Worm (Caenorhabditis elegans) whole organism, young adult: ENCODE measurements around the gene Y69A2AR.28.

Experiments
- B0035.1 ChIP-seq: sonication (generic microtip); optimal IDR thresholded peaks from 2 replicates; lab custom pipeline; 2016; ENCODE audit warnings: missing genetic modification characterization, mild to moderate bottlenecking, missing compliant biosample characterization, missing genotype, missing genetic modification reagents
- C06A6.2 ChIP-seq: fragments of 200-800 bp; sonication (Bioruptor generic); conservative IDR thresholded peaks from 2 replicates; pipeline ENCODE4 v1.3.6; 2022; ENCODE audit warnings: missing genetic modification characterization, missing compliant biosample characterization
- F10E7.11 ChIP-seq: sonication (generic microtip); optimal IDR thresholded peaks from 2 replicates; lab custom pipeline; 2017; ENCODE audit warnings: mild to moderate bottlenecking, missing genetic modification characterization, moderate library complexity, missing compliant biosample characterization
- F22D6.2 ChIP-seq: sonication (generic microtip); optimal IDR thresholded peaks from 2 replicates; lab custom pipeline; 2016; ENCODE audit warnings: mild to moderate bottlenecking, missing genetic modification characterization, missing compliant biosample characterization
- F33H1.4 ChIP-seq: fragments of 200-800 bp; sonication (Bioruptor generic); IDR thresholded peaks from 2 replicates; pipeline ENCODE4 v1.3.6; 2022; ENCODE audit warnings: missing genetic modification reagents, missing genetic modification characterization, missing compliant biosample characterization
- F39B2.1 ChIP-seq: fragments of 200-800 bp; sonication (Bioruptor generic); IDR thresholded peaks from 2 replicates; pipeline ENCODE4 v1.3.6; 2022; ENCODE audit warnings: missing genetic modification reagents, missing genetic modification characterization, missing compliant biosample characterization
- F57C9.4 ChIP-seq: sonication (generic microtip); optimal IDR thresholded peaks from 2 replicates; lab custom pipeline; 2017; ENCODE audit warnings: mild to moderate bottlenecking, missing genetic modification characterization, missing compliant biosample characterization
- T26A5.8 ChIP-seq: sonication (generic microtip); optimal IDR thresholded peaks from 2 replicates; lab custom pipeline; 2016; ENCODE audit warnings: missing genetic modification characterization, missing compliant biosample characterization
- Y79H2A.3 ChIP-seq: fragments of 200-800 bp; sonication (Bioruptor generic); conservative IDR thresholded peaks from 2 replicates; pipeline ENCODE4 v1.3.6; 2022; ENCODE audit warnings: missing genetic modification reagents, missing genetic modification characterization, missing compliant biosample characterization
- ama-1 ChIP-seq, 3 experiments: fragments of 150-350 bp in 1 of 3; sonication (generic microtip) in 2 of 3; optimal IDR thresholded peaks; 2 replicates each; lab custom pipeline; 2014 to 2018; ENCODE audit warnings: missing biosample characterization in 2 of 3, missing genetic modification characterization in 2 of 3, missing genetic modification reagents in 2 of 3
- attf-3 ChIP-seq: fragments of 200-800 bp; sonication (Bioruptor generic); conservative IDR thresholded peaks from 2 replicates; pipeline ENCODE4 v1.3.6; 2022; ENCODE audit warnings: missing genetic modification reagents, missing genetic modification characterization, missing compliant biosample characterization
- bed-1 ChIP-seq: fragments of 200-800 bp; sonication (Bioruptor generic); IDR thresholded peaks from 2 replicates; pipeline ENCODE4 v1.3.6; 2022; ENCODE audit warnings: missing genetic modification reagents, missing genetic modification characterization, missing compliant biosample characterization
- ceh-91 ChIP-seq: fragments of 200-800 bp; sonication (Bioruptor generic); IDR thresholded peaks from 2 replicates; pipeline ENCODE4 v1.3.6; 2022; ENCODE audit warnings: missing genetic modification reagents, missing genetic modification characterization, missing compliant biosample characterization
- dox-1 ChIP-seq: fragments of 200-800 bp; sonication (Bioruptor generic); IDR thresholded peaks from 2 replicates; pipeline ENCODE4 v1.3.6; 2022; ENCODE audit warnings: missing genetic modification reagents, missing genetic modification characterization, missing compliant biosample characterization
- him-1 ChIP-seq: sonication (generic microtip); optimal IDR thresholded peaks from 2 replicates; lab custom pipeline; 2016; ENCODE audit warnings: missing genotype, missing genetic modification reagents, missing genetic modification characterization, missing compliant biosample characterization
- hlh-26 ChIP-seq: fragments of 200-800 bp; sonication (Bioruptor generic); conservative IDR thresholded peaks from 2 replicates; pipeline ENCODE4 v1.3.6; 2022; ENCODE audit warnings: missing genetic modification reagents, missing genetic modification characterization, missing compliant biosample characterization
- hmg-1.2 ChIP-seq: fragments of 200-800 bp; sonication (Bioruptor generic); IDR thresholded peaks from 2 replicates; pipeline ENCODE4 v1.3.6; 2022; ENCODE audit warnings: missing genetic modification reagents, missing genetic modification characterization, missing compliant biosample characterization
- hsf-1 ChIP-seq: fragments of 200-800 bp; sonication (Bioruptor generic); IDR thresholded peaks from 2 replicates; pipeline ENCODE4 v1.3.6; 2022; ENCODE audit warnings: missing genetic modification reagents, missing genetic modification characterization, missing compliant biosample characterization
- let-526 ChIP-seq: fragments of 200-800 bp; sonication (Bioruptor generic); IDR thresholded peaks from 2 replicates; pipeline ENCODE4 v1.3.6; 2022; ENCODE audit warnings: missing genetic modification reagents, missing genetic modification characterization, missing compliant biosample characterization
- lin-26 ChIP-seq: fragments of 200-800 bp; sonication (Bioruptor generic); IDR thresholded peaks from 2 replicates; pipeline ENCODE4 v1.3.6; 2022; ENCODE audit warnings: missing genetic modification reagents, missing genetic modification characterization, missing compliant biosample characterization
- lsl-1 ChIP-seq: fragments of 200-800 bp; sonication (Bioruptor generic); optimal IDR thresholded peaks from 2 replicates; lab custom pipeline; 2018; ENCODE audit warnings: mild to moderate bottlenecking, missing genetic modification characterization, moderate library complexity, missing compliant biosample characterization
- madf-3 ChIP-seq: fragments of 200-800 bp; sonication (Bioruptor generic); IDR thresholded peaks from 2 replicates; pipeline ENCODE4 v1.3.6; 2022; ENCODE audit warnings: missing genetic modification reagents, missing genetic modification characterization, missing compliant biosample characterization
- madf-6 ChIP-seq: fragments of 200-800 bp; sonication (Bioruptor generic); IDR thresholded peaks from 2 replicates; pipeline ENCODE4 v1.3.6; 2022; ENCODE audit warnings: missing genetic modification reagents, missing genetic modification characterization, missing compliant biosample characterization
- madf-8 ChIP-seq: fragments of 200-800 bp; sonication (Bioruptor generic); conservative IDR thresholded peaks from 2 replicates; pipeline ENCODE4 v1.3.6; 2022; ENCODE audit warnings: missing genetic modification reagents, missing genetic modification characterization, missing compliant biosample characterization
- mcd-1 ChIP-seq: fragments of 200-800 bp; sonication (Bioruptor generic); IDR thresholded peaks from 2 replicates; pipeline ENCODE4 v1.3.6; 2022; ENCODE audit warnings: missing genetic modification reagents, missing genetic modification characterization, missing compliant biosample characterization
- mel-28 ChIP-seq: sonication (generic microtip); optimal IDR thresholded peaks from 2 replicates; lab custom pipeline; 2016; ENCODE audit warnings: borderline replicate concordance, mild to moderate bottlenecking, missing genetic modification characterization, missing compliant biosample characterization
- nhr-27 ChIP-seq: fragments of 200-800 bp; sonication (Bioruptor generic); optimal IDR thresholded peaks from 2 replicates; lab custom pipeline; 2018; ENCODE audit warnings: mild to moderate bottlenecking, missing genetic modification characterization, moderate library complexity, missing compliant biosample characterization
- pbrm-1 ChIP-seq: fragments of 200-800 bp; sonication (Bioruptor generic); IDR thresholded peaks from 2 replicates; pipeline ENCODE4 v1.3.6; 2022; ENCODE audit warnings: missing genetic modification reagents, missing genetic modification characterization, missing compliant biosample characterization
- pha-4 ChIP-seq: fragments of 150-350 bp; sonication (generic microtip); optimal IDR thresholded peaks from 2 replicates; lab custom pipeline; 2014; ENCODE audit warnings: missing biosample characterization, missing genetic modification reagents, missing genetic modification characterization
- rcor-1 ChIP-seq: fragments of 200-800 bp; sonication (Bioruptor generic); IDR thresholded peaks from 2 replicates; pipeline ENCODE4 v1.3.6; 2022; ENCODE audit warnings: missing genetic modification reagents, missing genetic modification characterization, missing compliant biosample characterization
- rpc-1 ChIP-seq, 2 experiments: fragments of 150-350 bp in 1 of 2; sonication (generic microtip) in 1 of 2; optimal IDR thresholded peaks; 2 replicates each; lab custom pipeline; 2014 to 2018; ENCODE audit warnings: missing biosample characterization in 1 of 2, missing genetic modification characterization in 1 of 2, missing genetic modification reagents in 1 of 2, missing genotype in 1 of 2
- snpc-1.3 ChIP-seq: sonication (generic microtip); optimal IDR thresholded peaks from 2 replicates; lab custom pipeline; 2017; ENCODE audit warnings: missing genetic modification characterization, mild to moderate bottlenecking, missing compliant biosample characterization, antibody characterized with exemption, moderate library complexity, missing genotype, missing genetic modification reagents; ENCODE audit not compliant: insufficient read depth
- snpc-3.4 ChIP-seq: sonication (generic microtip); optimal IDR thresholded peaks from 2 replicates; lab custom pipeline; 2017; ENCODE audit warnings: missing genetic modification characterization, mild to moderate bottlenecking, missing compliant biosample characterization, antibody characterized with exemption, moderate library complexity, missing genotype, missing genetic modification reagents
- tbp1 ChIP-seq: fragments of 200-800 bp; sonication (Bioruptor generic); optimal IDR thresholded peaks from 2 replicates; lab custom pipeline; 2018; ENCODE audit warnings: mild to moderate bottlenecking, missing genetic modification characterization, missing compliant biosample characterization
- tbx-9 ChIP-seq: sonication (generic microtip); optimal IDR thresholded peaks from 2 replicates; lab custom pipeline; 2016; ENCODE audit warnings: borderline replicate concordance, missing genetic modification characterization, inconsistent platforms, missing compliant biosample characterization
- tlf-1 ChIP-seq: fragments of 200-800 bp; sonication (Bioruptor generic); optimal IDR thresholded peaks from 2 replicates; lab custom pipeline; 2018; ENCODE audit warnings: mild to moderate bottlenecking, missing genetic modification characterization, missing compliant biosample characterization
- xnd-1 ChIP-seq: sonication (generic microtip); optimal IDR thresholded peaks from 2 replicates; lab custom pipeline; 2016; ENCODE audit warnings: missing genotype, missing genetic modification reagents, missing genetic modification characterization, missing compliant biosample characterization
- zfh-2 ChIP-seq: fragments of 200-800 bp; sonication (Bioruptor generic); conservative IDR thresholded peaks from 2 replicates; pipeline ENCODE4 v1.3.6; 2022; ENCODE audit warnings: missing genetic modification reagents, missing genetic modification characterization, missing compliant biosample characterization

Gene Y69A2AR.28

DNA sequence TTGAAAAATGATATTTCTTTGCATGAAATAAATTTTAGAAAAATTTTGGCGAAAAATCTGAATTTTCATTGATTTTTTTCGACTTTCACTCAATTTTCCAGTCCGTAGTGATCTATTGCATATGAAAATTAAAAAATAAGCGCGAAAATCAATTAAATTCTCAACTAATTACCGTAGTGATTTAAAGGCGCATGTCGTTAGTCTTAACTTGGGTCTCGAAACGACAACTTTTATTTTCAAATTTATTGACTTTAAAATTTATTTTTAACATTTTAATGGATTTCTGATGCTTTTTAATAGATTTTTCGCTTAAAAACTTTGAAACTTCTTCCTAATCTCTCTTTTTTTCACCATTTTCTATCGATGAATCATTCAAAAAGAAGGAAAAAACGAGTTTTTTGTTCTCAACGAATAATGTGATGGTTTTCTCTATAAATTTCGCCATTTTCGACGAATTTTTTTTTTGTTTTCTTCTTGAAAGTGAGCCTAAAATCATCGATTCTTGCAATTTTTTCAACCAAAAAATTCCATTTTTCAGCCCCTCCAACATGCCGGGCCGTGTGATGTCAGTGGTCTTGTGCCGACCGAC is 5.3 kb downstream of the Y69A2AR.28 start, which contains the start of gene vamp-7 (continued):
- TF ChIP-seq madf-3 (GFP tag; lab: Robert Waterston, UW) (peak; percentile 56; the same call in 1 of the 2 replicates), Y79H2A.3 (GFP tag; lab: Robert Waterston, UW) (no peak), mcd-1 (no peak), ceh-91 (GFP tag; lab: Robert Waterston, UW) (peak; percentile 53; the same call in 1 of the 2 replicates), hsf-1 (GFP tag; lab: Robert Waterston, UW) (peak; percentile 65), lin-26 (GFP tag; lab: Robert Waterston, UW) (0 out of 2 replicates have a peak, but pooled peaks have one; percentile 14), F33H1.4 (peak; percentile 91), lsl-1 (GFP tag; lab: Kevin White, UChicago) (peak; percentile 89), T26A5.8 (tag; lab: Kevin White, UChicago) (no peak), attf-3 (GFP tag; lab: Robert Waterston, UW) (peak; percentile 55; the same call in 1 of the 2 replicates), zfh-2 (GFP tag; lab: Robert Waterston, UW) (no peak), mel-28 (tag; lab: Kevin White, UChicago) (peak; percentile 37), hmg-1.2 (peak; percentile 24; the same call in 1 of the 2 replicates), pha-4 (tag; lab: Kevin White, UChicago) (no peak), tbp1 (GFP tag; lab: Kevin White, UChicago) (peak; percentile 19), xnd-1 (peak; percentile 91), snpc-3.4 (tag; lab: Kevin White, UChicago) (peak; percentile 59), madf-8 (peak; percentile 77), madf-6 (GFP tag; lab: Robert Waterston, UW) (peak; percentile 94), rcor-1 (GFP tag; lab: Robert Waterston, UW) (0 out of 2 replicates have a peak, but pooled peaks have one; percentile 18), F10E7.11 (tag; lab: Kevin White, UChicago) (peak; percentile 49), tlf-1 (GFP tag; lab: Kevin White, UChicago) (peak; percentile 55), bed-1 (0 out of 2 replicates have a peak, but pooled peaks have one; percentile 71), him-1 (tag; lab: Kevin White, UChicago) (peak; percentile 1)
- TF ChIP-seq, all 124 proteins: peak for 32

DNA sequence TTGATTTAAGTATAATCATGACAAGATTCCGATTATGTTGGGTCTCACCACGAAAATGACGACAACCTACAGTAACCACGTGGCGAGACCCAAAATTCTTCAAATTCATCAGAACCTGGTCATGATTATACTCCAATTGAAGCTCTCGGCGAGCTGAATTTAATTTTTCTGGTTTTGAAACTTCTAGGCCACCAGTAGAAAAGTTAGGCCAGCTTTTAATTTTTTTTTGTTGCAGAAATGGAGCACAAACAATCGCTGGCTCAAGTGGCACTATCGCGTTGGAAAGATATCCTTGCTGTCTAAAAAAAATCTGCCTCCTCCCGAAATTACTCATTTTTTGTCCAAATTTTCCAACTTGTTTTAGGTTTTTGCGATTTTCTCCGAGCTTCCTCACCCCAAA is 6.3 kb downstream of the Y69A2AR.28 start:
- TF ChIP-seq hlh-26 (GFP tag; lab: Robert Waterston, UW): no peak
- no peak for TF ChIP-seq pbrm-1
- TF ChIP-seq F57C9.4 (tag; lab: Kevin White, UChicago): no peak
- no peak for TF ChIP-seq B0035.1
- no peak for TF ChIP-seq tbx-9 (tag; lab: Kevin White, UChicago)
- TF ChIP-seq bed-1: no peak
- TF ChIP-seq dox-1: no peak
- TF ChIP-seq F22D6.2 (tag; lab: Kevin White, UChicago): no peak
- no peak for TF ChIP-seq lsl-1 (GFP tag; lab: Kevin White, UChicago)
- no peak for TF ChIP-seq rpc-1 (optimal IDR thresholded peaks at IDR 0.05; lab: Kevin White, UChicago)
- no peak for TF ChIP-seq rpc-1 (tag; optimal IDR thresholded peaks at IDR 0.05; lab: Kevin White, UChicago)
- no peak for TF ChIP-seq F39B2.1 (GFP tag; lab: Robert Waterston, UW)
- TF ChIP-seq nhr-27 (tag; lab: Kevin White, UChicago): no peak
- TF ChIP-seq snpc-1.3 (tag; lab: Kevin White, UChicago): no peak
- no peak for TF ChIP-seq C06A6.2 (GFP tag; lab: Robert Waterston, UW)
- TF ChIP-seq let-526 (GFP tag; lab: Robert Waterston, UW): no peak
- TF ChIP-seq ama-1 (optimal IDR thresholded peaks at IDR 0.05; lab: Kevin White, UChicago): no peak
- no peak for TF ChIP-seq ama-1 (GFP tag; optimal IDR thresholded peaks at IDR 0.05; lab: Kevin White, UChicago)
